Worm (Caenorhabditis elegans) whole organism, late embryonic: ENCODE data around the gene C56A3.4.

Experiments used
- C08G9.2 ChIP-seq: sonication (generic microtip); optimal IDR thresholded peaks from 2 replicates; lab custom pipeline; 2016; ENCODE audit warnings: mild to moderate bottlenecking, missing genetic modification characterization, moderate library complexity, missing compliant biosample characterization
- C38D4.7 ChIP-seq: fragments of 200-800 bp; sonication (Bioruptor generic); optimal IDR thresholded peaks from 2 replicates; lab custom pipeline; 2018; ENCODE audit warnings: mild to moderate bottlenecking, missing genetic modification characterization, moderate library complexity, missing compliant biosample characterization
- K09A11.1 ChIP-seq: sonication (generic microtip); optimal IDR thresholded peaks from 2 replicates; lab custom pipeline; 2017; ENCODE audit warnings: antibody characterized with exemption, mild to moderate bottlenecking, missing genetic modification characterization, missing compliant biosample characterization; ENCODE audit not compliant: insufficient read depth
- T23F11.4 ChIP-seq: fragments of 200-800 bp; sonication (Bioruptor generic); optimal IDR thresholded peaks from 2 replicates; lab custom pipeline; 2018; ENCODE audit warnings: mild to moderate bottlenecking, missing genetic modification characterization, missing compliant biosample characterization
- Y22D7AL.16 ChIP-seq: sonication (generic microtip); optimal IDR thresholded peaks from 2 replicates; lab custom pipeline; 2016; ENCODE audit warnings: missing genetic modification characterization, missing compliant biosample characterization
- ahr-1 ChIP-seq: sonication (generic microtip); optimal IDR thresholded peaks from 2 replicates; lab custom pipeline; 2016; ENCODE audit warnings: missing genetic modification characterization, missing compliant biosample characterization
- ceh-14 ChIP-seq: sonication (generic microtip); optimal IDR thresholded peaks from 2 replicates; lab custom pipeline; 2016; ENCODE audit warnings: missing genotype, missing genetic modification characterization, missing compliant biosample characterization
- ceh-2 ChIP-seq: sonication (generic microtip); optimal IDR thresholded peaks from 2 replicates; lab custom pipeline; 2016; ENCODE audit warnings: missing genotype, missing genetic modification characterization, missing compliant biosample characterization
- ceh-31 ChIP-seq: sonication (generic microtip); optimal IDR thresholded peaks from 2 replicates; lab custom pipeline; 2016; ENCODE audit warnings: missing genetic modification characterization, missing compliant biosample characterization
- ceh-48 ChIP-seq: sonication (generic microtip); optimal IDR thresholded peaks from 2 replicates; lab custom pipeline; 2016; ENCODE audit warnings: missing genetic modification characterization, inconsistent platforms, missing compliant biosample characterization
- ceh-6 ChIP-seq: fragments of 200-800 bp; sonication (Bioruptor generic); optimal IDR thresholded peaks from 2 replicates; lab custom pipeline; 2018; ENCODE audit warnings: mild to moderate bottlenecking, missing genetic modification characterization, missing compliant biosample characterization
- che-1 ChIP-seq: sonication (generic microtip); optimal IDR thresholded peaks from 2 replicates; lab custom pipeline; 2016; ENCODE audit warnings: mild to moderate bottlenecking, missing genetic modification characterization, missing compliant biosample characterization
- elt-2 ChIP-seq: sonication (generic microtip); optimal IDR thresholded peaks from 2 replicates; lab custom pipeline; 2016; ENCODE audit warnings: missing genetic modification reagents, missing genetic modification characterization, missing compliant biosample characterization
- elt-4 ChIP-seq: sonication (generic microtip); optimal IDR thresholded peaks from 2 replicates; lab custom pipeline; 2016; ENCODE audit warnings: missing genetic modification characterization, missing compliant biosample characterization
- fax-1 ChIP-seq: sonication (generic microtip); optimal IDR thresholded peaks from 2 replicates; lab custom pipeline; 2016; ENCODE audit warnings: missing genotype, missing genetic modification characterization, missing compliant biosample characterization
- fkh-6 ChIP-seq: sonication (generic microtip); optimal IDR thresholded peaks from 2 replicates; lab custom pipeline; 2016; ENCODE audit warnings: missing genetic modification characterization, missing compliant biosample characterization
- gmeb-2 ChIP-seq: sonication (generic microtip); optimal IDR thresholded peaks from 2 replicates; lab custom pipeline; 2016; ENCODE audit warnings: missing genetic modification characterization, inconsistent platforms, missing compliant biosample characterization
- hlh-13 ChIP-seq: fragments of 200-800 bp; sonication (Bioruptor generic); optimal IDR thresholded peaks from 2 replicates; lab custom pipeline; 2018; ENCODE audit warnings: mild to moderate bottlenecking, missing genetic modification characterization, missing compliant biosample characterization
- hlh-15 ChIP-seq: sonication (generic microtip); optimal IDR thresholded peaks from 2 replicates; lab custom pipeline; 2016; ENCODE audit warnings: missing genetic modification characterization, missing compliant biosample characterization
- hlh-6 ChIP-seq: sonication (generic microtip); optimal IDR thresholded peaks from 2 replicates; lab custom pipeline; 2016; ENCODE audit warnings: missing genotype, missing genetic modification characterization, missing compliant biosample characterization
- hlh-8 ChIP-seq: sonication (generic microtip); optimal IDR thresholded peaks from 2 replicates; lab custom pipeline; 2016; ENCODE audit warnings: missing genotype, missing genetic modification characterization, missing compliant biosample characterization
- lim-6 ChIP-seq: sonication (generic microtip); optimal IDR thresholded peaks from 2 replicates; lab custom pipeline; 2016; ENCODE audit warnings: missing genetic modification characterization, missing compliant biosample characterization
- lin-11 ChIP-seq: fragments of 200-800 bp; sonication (Bioruptor generic); optimal IDR thresholded peaks from 2 replicates; lab custom pipeline; 2018; ENCODE audit warnings: mild to moderate bottlenecking, missing genetic modification characterization, missing compliant biosample characterization
- mec-3 ChIP-seq: sonication (generic microtip); optimal IDR thresholded peaks from 2 replicates; lab custom pipeline; 2016; ENCODE audit warnings: borderline replicate concordance, missing genetic modification characterization, missing compliant biosample characterization
- nfya-1 ChIP-seq: sonication (generic microtip); optimal IDR thresholded peaks from 2 replicates; lab custom pipeline; 2017; ENCODE audit warnings: missing genetic modification characterization, mild to moderate bottlenecking, missing compliant biosample characterization, antibody characterized with exemption, moderate library complexity
- nhr-11 ChIP-seq: fragments of 150-350 bp; optimal IDR thresholded peaks from 2 replicates; lab custom pipeline; 2014; ENCODE audit warnings: missing biosample characterization, missing genetic modification characterization
- nhr-232 ChIP-seq: sonication (generic microtip); optimal IDR thresholded peaks from 2 replicates; lab custom pipeline; 2016; ENCODE audit warnings: missing genetic modification characterization, missing compliant biosample characterization
- npax-4 ChIP-seq: sonication (generic microtip); optimal IDR thresholded peaks from 2 replicates; lab custom pipeline; 2016; ENCODE audit warnings: missing genetic modification characterization, missing compliant biosample characterization
- odd-2 ChIP-seq: sonication (generic microtip); optimal IDR thresholded peaks from 2 replicates; lab custom pipeline; 2017; ENCODE audit warnings: antibody characterized with exemption, mild to moderate bottlenecking, missing genetic modification characterization, missing compliant biosample characterization
- pag-3 ChIP-seq: sonication (generic microtip); optimal IDR thresholded peaks from 2 replicates; lab custom pipeline; 2016; ENCODE audit warnings: missing compliant biosample characterization, missing genetic modification characterization, borderline replicate concordance
- pax-1 ChIP-seq: fragments of 150-350 bp; optimal IDR thresholded peaks from 2 replicates; lab custom pipeline; 2014; ENCODE audit warnings: missing biosample characterization, missing genetic modification characterization
- pha-4 ChIP-seq: fragments of 150-350 bp; optimal IDR thresholded peaks from 2 replicates; lab custom pipeline; 2018; ENCODE audit warnings: missing biosample characterization, missing genetic modification reagents, missing genetic modification characterization
- sdc-2 ChIP-seq: sonication (generic microtip); optimal IDR thresholded peaks from 2 replicates; lab custom pipeline; 2016; ENCODE audit warnings: missing genotype, missing genetic modification characterization, missing compliant biosample characterization
- sox-2 ChIP-seq: fragments of 200-800 bp; sonication (Bioruptor generic); IDR thresholded peaks from 2 replicates; pipeline ENCODE4 v1.3.6; 2022; ENCODE audit warnings: missing genetic modification reagents, missing genetic modification characterization, missing compliant biosample characterization
- syd-9 ChIP-seq: sonication (generic microtip); optimal IDR thresholded peaks from 2 replicates; lab custom pipeline; 2016; ENCODE audit warnings: mild to moderate bottlenecking, missing genetic modification characterization, moderate library complexity, missing compliant biosample characterization
- tbx-7 ChIP-seq: sonication (generic microtip); optimal IDR thresholded peaks from 2 replicates; lab custom pipeline; 2016; ENCODE audit warnings: missing genotype, missing genetic modification characterization, missing compliant biosample characterization
- unc-3 ChIP-seq, 2 experiments: fragments of 200-800 bp in 1 of 2; sonication (Bioruptor generic) in 1 of 2; sonication (generic microtip) in 1 of 2; conservative IDR thresholded peaks in 1 of 2; optimal IDR thresholded peaks in 1 of 2; 2 replicates each; pipeline versions ENCODE4 v1.3.6 to Lab custom; 2016 to 2022; ENCODE audit warnings: missing compliant biosample characterization in 2 of 2, missing genetic modification characterization in 2 of 2, missing genetic modification reagents in 1 of 2
- unc-86 ChIP-seq: sonication (generic microtip); optimal IDR thresholded peaks from 2 replicates; lab custom pipeline; 2016; ENCODE audit warnings: missing genetic modification characterization, missing compliant biosample characterization

The C56A3.4 gene

ce11 chrV:13529165-13529564 is 22.4 kb downstream of the C56A3.4 start:
- no peak for TF ChIP-seq nhr-232
- no peak for TF ChIP-seq hlh-6 (tag; lab: Kevin White, UChicago)
- no peak for TF ChIP-seq lin-11 (tag; lab: Kevin White, UChicago)
- TF ChIP-seq sox-2 (GFP tag; lab: Robert Waterston, UW): no peak
- no peak for TF ChIP-seq unc-86 (tag; lab: Kevin White, UChicago)
- no peak for TF ChIP-seq ceh-6 (GFP tag; lab: Kevin White, UChicago)
- TF ChIP-seq pax-1 (tag; lab: Kevin White, UChicago): no peak
- no peak for TF ChIP-seq pha-4
- TF ChIP-seq hlh-8 (tag; lab: Kevin White, UChicago): no peak
- no peak for TF ChIP-seq syd-9
- no peak for TF ChIP-seq ceh-31 (tag; lab: Kevin White, UChicago)

- TF ChIP-seq fkh-6 (tag; lab: Kevin White, UChicago): no peak
- TF ChIP-seq gmeb-2: no peak
- TF ChIP-seq npax-4 (tag; lab: Kevin White, UChicago): no peak
- TF ChIP-seq nfya-1 (tag; lab: Kevin White, UChicago): no peak
- TF ChIP-seq hlh-6 (tag; lab: Kevin White, UChicago): no peak
- TF ChIP-seq elt-4 (tag; lab: Kevin White, UChicago): no peak
- TF ChIP-seq lim-6 (tag; lab: Kevin White, UChicago): no peak
- TF ChIP-seq ceh-2 (tag; lab: Kevin White, UChicago): no peak
- no peak for TF ChIP-seq pha-4
- TF ChIP-seq C08G9.2: no peak
- TF ChIP-seq nhr-232: no peak
- no peak for TF ChIP-seq sdc-2 (tag; lab: Kevin White, UChicago)
- TF ChIP-seq che-1: no peak
- TF ChIP-seq ceh-48 (tag; lab: Kevin White, UChicago): no peak
These were observed 28.4 kb downstream of the C56A3.4 start, which contains the start of gene R11G10.3 for ce11 chrV:13523194-13523593. Gene R11G10.3 (plus strand): TSS chrV:13523494.

- TF ChIP-seq gmeb-2 (no peak), unc-3 (GFP tag; conservative IDR thresholded peaks at IDR 0.05; lab: Robert Waterston, UW) (no peak), unc-3 (tag; optimal IDR thresholded peaks at IDR 0.05; lab: Kevin White, UChicago) (no peak), nhr-11 (tag; lab: Kevin White, UChicago) (no peak)
These were observed 36.4 kb downstream of the C56A3.4 start, which contains the start of gene semi-1 for ce11 chrV:13515115-13515514. Gene semi-1 (minus strand): TSS chrV:13515215.

- TF ChIP-seq ahr-1 (tag; lab: Kevin White, UChicago): no peak
- no peak for TF ChIP-seq tbx-7 (tag; lab: Kevin White, UChicago)
- TF ChIP-seq npax-4 (tag; lab: Kevin White, UChicago): no peak
- TF ChIP-seq mec-3: no peak
- TF ChIP-seq T23F11.4: no peak
- TF ChIP-seq fax-1 (tag; lab: Kevin White, UChicago): no peak
- TF ChIP-seq hlh-15 (tag; lab: Kevin White, UChicago): no peak
These were observed 39.0 kb downstream of the C56A3.4 start for ce11 chrV:13512515-13512914.

- TF ChIP-seq odd-2 (tag; lab: Kevin White, UChicago) (no peak), C38D4.7 (GFP tag; lab: Kevin White, UChicago) (no peak)
These were observed 39.9 kb downstream of the C56A3.4 start, which contains the start of gene avr-15 for ce11 chrV:13511618-13512017. Gene avr-15 (minus strand): TSS chrV:13511718.

ce11 chrV:13506321-13506720 is 45.2 kb downstream of the C56A3.4 start, which contains the start of gene R11G10.4:
Gene R11G10.4 (plus strand): TSS chrV:13506621.
- TF ChIP-seq hlh-13 (GFP tag; lab: Kevin White, UChicago) (no peak), elt-4 (tag; lab: Kevin White, UChicago) (no peak), hlh-15 (tag; lab: Kevin White, UChicago) (no peak), tbx-7 (tag; lab: Kevin White, UChicago) (no peak), pag-3 (no peak), Y22D7AL.16 (tag; lab: Kevin White, UChicago) (no peak), elt-2 (tag; lab: Kevin White, UChicago) (no peak), fkh-6 (tag; lab: Kevin White, UChicago) (no peak), hlh-6 (tag; lab: Kevin White, UChicago) (no peak), ceh-14 (tag; lab: Kevin White, UChicago) (no peak), K09A11.1 (tag; lab: Kevin White, UChicago) (no peak), lim-6 (tag; lab: Kevin White, UChicago) (no peak)
